Fruit fly (Drosophila melanogaster) ovary, adult (tissue): ENCODE results near the gene CG6813.

Experiments used
- CG17801 ChIP-seq: fragments of 200-800 bp; optimal IDR thresholded peaks from 2 replicates; lab custom pipeline; 2019; ENCODE audit warnings: missing biosample characterization, mild to moderate bottlenecking, missing genetic modification characterization, moderate library complexity; ENCODE audit not compliant: partially characterized antibody

The CG6813 gene

DNA sequence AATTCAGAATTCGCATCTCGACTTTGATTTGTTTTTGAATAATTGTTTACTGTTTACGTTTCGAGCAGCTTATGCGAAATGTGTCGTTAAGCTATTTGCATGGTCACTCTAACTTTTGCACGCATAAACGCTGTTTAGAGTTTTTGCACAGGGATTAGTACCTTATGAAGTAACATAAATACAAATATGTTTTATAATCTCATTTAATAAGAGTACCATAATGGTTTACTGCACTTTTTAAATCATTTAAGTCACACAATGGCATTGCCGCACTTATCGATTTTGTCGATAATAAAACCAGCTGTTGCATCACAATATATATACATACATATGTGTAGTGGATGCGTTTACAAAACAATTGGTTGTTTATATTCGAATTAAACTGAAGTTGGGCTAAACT lies at the start of gene CG6813, which contains the start of gene CG18764:
Gene CG6813 (minus strand): TSS at position 68 of the 400 bp plus-strand sequence.
Gene CG18764 (plus strand): TSS at position 319 of the 400 bp plus-strand sequence.
- peak; percentile 18 for TF ChIP-seq CG17801

DNA sequence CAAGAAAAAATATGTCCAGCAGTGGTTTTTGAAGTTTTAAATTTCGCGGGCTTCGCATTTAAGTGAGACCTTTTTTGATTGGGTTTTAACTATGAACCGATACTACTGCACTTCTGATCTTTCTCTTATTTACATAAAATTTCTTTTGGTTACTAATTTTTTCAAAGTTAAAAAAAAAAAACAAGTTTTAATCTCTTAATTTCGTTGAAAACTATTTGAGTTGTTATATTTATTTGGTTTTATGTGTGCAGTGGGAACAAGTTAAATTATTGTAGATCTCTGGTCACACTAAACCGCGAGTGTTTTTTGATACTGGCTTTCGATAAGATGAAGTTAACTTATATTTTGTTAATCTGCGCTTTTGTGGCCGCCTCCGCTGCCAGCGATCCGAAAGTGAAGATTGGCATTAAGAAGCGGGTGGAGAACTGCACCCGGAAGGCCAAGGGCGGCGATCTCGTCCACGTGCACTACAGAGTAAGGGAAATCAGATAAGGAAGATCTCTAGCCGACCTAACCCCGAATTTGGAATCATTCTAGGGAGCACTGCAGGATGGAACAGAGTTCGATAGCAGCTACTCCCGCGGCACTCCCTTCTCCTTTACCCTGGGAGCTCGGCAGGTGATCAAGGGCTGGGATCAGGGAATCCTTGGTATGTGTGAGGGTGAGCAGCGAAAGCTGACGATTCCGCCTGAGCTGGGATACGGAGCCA lies 47.7 kb upstream of the CG6813 start, which contains the start of gene CG14715:
Gene CG14715 (plus strand): TSS at position 267 of the 709 bp plus-strand sequence.
- no peak for TF ChIP-seq CG17801

DNA sequence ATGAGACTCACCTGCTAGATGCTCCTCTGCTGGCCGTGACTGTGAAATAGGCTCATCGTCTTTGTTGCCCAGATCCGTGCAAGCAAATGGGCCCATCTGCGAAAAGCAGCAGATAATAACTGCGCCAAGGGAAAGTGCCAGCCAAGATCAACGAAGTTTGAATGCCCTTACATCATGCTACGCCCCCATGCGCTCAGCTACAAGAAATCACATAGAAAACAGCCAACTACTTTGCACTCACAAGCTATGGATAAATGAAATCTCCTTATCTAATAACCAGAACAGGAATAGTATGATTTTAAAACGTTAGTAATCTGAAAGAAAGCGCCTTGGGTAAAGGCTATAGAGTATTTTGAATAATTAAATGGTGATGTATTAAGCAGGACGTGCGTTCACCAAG lies 45.3 kb upstream of the CG6813 start:
- no peak for TF ChIP-seq CG17801

DNA sequence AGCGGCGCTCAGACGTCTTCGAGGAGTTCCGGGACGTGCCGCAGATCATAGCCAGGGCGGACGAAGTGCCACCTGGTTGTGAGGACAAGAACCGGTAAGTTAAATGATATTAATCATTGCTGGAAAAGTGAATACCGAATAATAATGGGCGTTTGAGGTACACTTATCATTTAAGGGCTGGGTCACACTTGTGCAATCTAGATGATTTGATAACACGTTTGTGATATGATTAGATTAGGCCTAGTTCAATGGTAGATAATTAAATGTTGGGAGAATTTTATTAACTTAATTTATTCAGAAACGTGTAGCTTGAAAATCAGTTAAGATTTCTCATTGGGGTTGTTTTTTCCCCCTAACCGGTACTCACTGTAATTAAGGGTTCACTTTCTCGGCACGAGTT lies 44.5 kb upstream of the CG6813 start:
- TF ChIP-seq CG17801: no peak

DNA sequence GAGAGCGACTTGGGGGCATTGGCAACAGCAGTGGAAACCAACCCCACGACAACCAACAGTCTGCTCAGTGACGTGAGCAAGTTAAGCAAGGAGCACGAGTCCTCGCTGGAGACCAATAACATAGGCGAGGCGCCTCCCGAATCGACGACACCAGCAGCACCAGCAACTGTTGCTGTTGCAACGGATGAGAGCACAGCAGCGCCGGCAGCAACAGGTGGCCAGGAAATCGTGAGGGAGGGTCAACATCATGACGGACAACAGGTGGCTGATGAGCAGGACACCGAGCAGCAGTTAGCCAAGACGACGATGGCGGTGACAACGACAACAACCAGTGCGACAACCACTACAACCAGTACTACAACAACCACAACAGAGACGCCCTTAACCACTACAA lies 43.5 kb upstream of the CG6813 start:
- no peak for TF ChIP-seq CG17801

DNA sequence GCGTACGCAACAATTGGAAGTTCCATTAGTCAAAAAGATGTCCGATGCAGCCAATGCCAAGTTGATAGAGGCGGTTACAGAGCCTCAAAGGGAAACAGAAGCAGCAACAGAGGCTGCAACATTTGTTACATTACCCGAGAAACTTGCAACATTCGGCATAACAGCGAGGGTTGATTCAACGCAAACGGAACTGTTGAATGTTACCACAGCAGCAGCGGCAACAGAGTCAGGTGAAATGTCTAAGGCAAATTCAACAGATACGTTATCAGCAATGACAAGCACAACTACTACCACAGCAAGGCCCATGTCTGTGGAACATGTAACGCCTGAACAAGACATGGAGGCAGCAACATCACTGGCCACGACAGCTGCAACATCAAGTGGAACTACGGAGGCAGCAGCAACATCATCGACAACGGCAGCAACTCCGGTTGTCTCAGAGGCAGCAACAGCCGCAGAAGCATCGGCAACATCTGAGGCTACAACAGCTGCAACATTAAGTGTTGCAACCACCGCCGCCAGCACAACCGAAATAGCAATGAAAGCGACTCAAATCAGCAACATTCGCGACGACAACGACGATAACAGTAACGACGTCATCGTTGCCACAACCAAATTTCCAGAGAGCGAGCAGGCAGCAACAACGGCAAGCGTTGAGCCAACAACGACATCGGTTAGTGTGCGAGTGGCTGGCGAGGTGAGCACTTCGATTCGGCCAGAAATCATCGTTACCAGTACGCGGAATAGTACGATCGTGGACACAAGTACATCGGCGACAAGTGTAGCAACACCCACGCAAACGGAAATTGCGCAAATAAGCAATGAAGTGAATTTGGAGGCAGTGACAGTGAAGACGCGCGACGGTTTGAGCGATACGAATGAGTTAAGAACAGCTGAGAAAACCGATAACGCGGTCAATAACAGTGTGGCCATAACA lies 42.8 kb upstream of the CG6813 start:
- no peak for TF ChIP-seq CG17801

DNA sequence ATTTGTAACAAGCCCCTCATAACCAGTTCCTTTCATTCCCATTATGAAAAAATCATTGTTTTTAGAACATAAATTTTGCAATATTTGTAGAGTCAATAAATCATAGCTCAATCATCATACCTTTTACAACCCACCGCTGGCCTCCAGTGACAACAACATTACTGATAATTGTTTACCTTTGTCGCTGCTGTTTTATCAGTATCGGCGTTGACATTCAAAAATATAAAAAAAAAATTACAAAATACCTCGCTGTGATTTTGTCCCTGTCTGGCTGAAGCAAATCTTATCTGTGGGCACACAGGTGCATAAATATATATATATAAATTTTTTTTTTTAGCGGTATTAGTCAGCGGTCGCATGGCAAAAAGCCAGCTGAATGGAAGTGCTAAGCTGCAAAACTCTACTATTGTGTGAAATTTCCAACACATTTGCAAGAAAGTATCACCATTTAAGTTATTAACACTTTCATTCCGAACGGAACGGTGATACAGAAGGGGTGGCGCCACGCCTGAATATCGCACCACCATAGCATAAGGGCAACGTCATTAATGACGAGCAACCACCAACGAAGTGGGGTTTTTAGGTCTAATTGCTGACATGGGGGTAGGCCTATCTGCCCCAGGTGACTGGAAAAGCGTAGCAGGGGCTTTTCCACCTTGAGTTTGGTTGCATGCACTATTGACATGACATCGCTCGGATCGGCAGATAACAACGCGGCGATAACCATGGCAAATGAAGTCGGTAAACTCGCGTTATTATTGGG lies 39.7 kb upstream of the CG6813 start:
- no peak for TF ChIP-seq CG17801

DNA sequence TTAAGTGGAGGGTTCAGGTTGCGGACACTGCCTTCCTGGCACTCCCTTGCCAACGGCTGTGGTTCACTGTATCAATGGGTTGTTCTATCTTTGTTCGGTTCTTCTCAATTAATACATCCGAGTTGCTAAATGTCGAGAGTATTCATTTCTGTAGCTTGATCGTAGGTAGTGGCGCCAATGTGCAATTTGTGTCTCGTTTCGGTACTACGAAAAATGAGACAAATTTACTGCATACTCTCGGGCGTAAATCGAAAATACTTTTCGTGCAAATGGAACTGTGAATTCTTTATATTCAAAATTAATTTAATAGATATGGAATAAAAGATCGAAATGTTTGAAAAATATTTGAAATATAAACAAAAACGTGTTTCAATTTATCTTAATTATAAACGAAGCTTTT lies 39.1 kb upstream of the CG6813 start:
- no peak for TF ChIP-seq CG17801

DNA sequence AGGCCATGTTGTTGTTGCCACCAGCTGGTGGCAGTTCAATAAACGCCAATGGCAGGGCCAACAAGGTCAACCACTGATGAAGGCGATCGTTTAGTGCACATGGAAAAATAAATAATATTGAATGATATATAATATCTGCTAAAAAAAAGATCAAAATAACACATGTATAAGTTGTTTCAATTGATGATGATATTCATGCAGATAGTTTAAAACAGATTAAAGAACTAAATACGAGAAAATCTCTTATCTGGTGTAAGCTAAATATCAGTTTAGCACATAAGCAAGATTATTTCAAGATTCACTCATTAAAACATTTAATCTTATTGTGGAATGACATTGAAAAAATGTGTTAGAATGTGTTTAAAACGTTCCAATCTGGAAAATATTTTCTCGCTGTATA lies 37.0 kb upstream of the CG6813 start:
- no peak for TF ChIP-seq CG17801

DNA sequence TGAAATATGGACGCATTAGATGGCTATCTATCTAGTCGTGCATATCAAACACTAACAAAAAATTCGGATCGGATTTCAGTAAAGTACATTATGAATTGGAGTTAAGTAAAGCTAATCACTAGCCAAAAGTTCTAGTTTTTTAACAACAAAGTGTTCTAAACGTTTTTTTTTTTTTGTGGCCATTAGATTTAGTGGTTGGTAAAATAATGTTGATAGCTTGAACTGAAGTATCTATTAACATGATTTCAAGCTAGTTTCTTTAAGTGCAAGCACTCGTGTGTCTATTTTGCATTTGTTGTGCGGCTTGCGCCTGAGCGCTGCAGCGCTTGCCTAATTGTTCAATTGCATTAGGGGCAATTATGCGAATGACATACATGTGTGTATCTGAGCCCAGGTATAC lies 36.2 kb upstream of the CG6813 start:
- no peak for TF ChIP-seq CG17801

DNA sequence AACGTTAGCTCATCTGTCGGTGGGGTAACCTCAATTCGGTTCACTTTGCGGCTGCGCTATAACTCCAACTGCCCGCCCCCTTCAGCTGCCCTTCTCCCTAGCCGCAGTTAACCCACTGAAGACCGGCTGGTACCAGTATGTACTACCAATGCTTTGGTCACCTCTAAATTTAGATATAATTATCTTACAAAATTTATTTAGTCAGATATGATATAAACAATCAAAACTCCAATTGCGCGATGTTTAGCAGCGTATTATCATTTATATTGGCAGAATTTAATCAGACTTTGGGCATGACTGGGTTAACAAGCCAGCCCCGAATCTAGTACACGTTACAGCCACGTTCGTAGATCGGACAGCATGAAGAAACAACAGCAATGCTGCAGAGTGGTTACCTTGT lies 35.3 kb upstream of the CG6813 start:
- peak; percentile 83 for TF ChIP-seq CG17801

DNA sequence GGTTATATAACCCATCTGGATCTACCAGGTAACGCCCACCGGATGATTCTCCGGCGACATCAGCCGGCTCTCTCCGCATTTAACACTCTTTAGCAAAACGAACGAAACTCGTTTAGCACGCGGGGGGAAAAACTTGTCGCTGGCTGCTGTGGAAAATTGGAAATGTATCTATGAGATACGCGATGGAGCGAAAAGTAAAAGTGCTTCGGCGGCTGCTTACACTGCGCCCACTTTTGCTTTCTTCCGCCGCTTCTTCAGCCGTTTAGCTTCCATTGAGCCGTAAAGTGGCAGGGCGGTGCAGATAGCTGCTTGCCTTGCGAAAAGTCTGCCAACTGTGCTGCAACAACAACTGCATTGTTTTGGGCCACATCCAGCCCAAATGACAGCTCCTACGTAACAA lies 34.7 kb upstream of the CG6813 start:
- no peak for TF ChIP-seq CG17801

DNA sequence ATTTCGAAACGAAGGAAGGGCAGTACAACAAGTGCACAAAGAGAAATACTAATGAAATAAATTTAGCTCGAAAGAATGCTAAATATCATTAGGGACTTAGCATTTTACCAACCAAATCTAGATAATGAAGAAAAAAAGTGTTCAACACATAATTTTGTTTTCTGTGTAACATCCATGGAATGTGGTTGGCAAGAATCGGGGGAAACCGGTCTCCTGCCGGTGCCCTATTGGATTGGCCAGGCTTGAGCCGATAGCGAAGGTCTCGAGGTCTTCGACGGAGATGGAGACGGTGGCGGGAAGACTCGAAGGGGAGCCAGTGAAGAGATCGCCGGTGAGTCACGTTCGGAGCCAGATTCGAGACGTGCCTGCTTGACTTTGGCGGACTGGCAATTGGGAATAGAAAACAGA lies 31.4 kb upstream of the CG6813 start:
- no peak for TF ChIP-seq CG17801

DNA sequence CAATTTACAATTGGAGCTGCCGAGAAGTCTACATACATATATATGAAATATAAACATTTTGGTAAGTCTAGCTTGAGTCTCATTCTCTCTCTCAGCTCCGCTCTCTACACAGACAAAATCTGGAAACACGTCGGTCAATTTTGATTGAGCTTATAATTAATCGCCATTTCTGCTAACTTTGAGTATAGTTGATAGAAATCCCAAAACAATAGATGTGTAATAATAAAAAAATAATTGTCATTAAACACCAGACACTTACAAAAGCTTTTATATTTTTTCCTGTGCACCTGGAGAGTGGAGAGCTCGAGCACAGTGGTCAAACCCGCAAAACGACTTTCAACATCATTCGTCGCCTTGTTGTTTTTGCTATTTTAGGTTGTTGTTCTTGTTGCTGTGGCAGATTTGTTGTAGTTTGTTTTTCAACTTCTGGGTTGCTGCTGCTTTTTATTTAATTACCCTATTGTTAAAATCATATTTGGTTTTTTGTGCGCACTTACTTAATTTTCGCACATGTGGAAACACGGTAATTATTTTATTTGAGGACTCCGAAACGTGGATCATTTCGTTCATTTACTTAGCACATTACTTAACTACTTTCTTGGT lies 30.3 kb upstream of the CG6813 start:
- peak; percentile 97 for TF ChIP-seq CG17801

DNA sequence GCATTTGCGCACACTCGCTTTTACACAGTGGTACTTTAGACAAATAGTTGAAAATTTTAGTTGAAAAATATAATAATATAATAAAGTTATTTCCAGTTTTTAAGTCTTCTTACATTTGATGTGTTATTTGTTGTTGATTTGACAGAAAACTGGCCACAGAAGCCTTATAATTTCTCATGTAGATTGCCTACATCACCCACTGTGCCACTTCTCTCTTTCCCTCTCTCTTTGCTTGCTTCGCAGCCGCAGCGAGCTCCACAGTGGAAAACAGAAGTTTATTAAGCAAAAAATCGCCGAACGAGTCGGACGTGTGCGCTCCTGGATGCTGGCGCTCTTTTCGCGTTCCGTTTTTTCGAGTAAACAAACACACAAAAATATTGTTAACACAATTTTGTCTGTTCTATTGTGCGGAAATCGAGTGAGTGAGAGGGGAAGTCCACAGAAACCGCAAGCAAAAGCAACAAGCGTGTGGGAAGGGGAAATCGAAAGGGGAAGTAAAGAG lies 29.5 kb upstream of the CG6813 start, which contains the start of gene CG42327:
Gene CG42327 (plus strand): TSS at position 277 of the 502 bp plus-strand sequence.
- peak; percentile 87 for TF ChIP-seq CG17801
